Fruit fly (Drosophila melanogaster): ENCODE data around the gene Anp.

DNA sequence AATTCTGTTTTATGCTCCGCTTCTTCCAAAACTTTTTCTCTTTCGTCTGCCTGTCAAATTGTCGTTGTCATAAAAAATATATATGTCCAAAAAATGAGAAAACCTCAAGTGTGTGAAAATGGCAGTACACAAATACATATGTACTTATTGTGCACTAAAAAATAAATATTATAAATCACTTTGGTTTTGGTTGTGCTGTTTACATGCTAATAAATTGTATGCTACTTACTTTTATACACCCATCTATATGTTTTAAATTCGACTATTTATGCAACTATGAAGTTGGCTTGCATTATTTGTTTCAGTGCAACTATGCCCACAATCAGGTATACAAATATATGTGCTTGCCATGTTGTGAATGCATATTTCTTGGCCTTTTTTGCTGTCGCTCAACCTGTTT, 47.8 kb downstream of the Anp start:
- no peak for TF ChIP-seq cnc (optimal IDR thresholded peaks at IDR 0.05)
- TF ChIP-seq CG33017 (tag; optimal IDR thresholded peaks at IDR 0.05), result no peak
- no peak for TF ChIP-seq CG5204 (GFP tag; optimal IDR thresholded peaks at IDR 0.05)
- TF ChIP-seq CG7101 (tag; optimal IDR thresholded peaks at IDR 0.05), result no peak
- no peak for TF ChIP-seq toe (GFP tag; optimal IDR thresholded peaks at IDR 0.05)
- TF ChIP-seq Clk (GFP tag; optimal IDR thresholded peaks at IDR 0.05), result no peak
- no peak for TF ChIP-seq Crg-1 (GFP tag; optimal IDR thresholded peaks at IDR 0.05)
- TF ChIP-seq bab1 (GFP tag; optimal IDR thresholded peaks at IDR 0.05), result no peak
- no peak for TF ChIP-seq CG12768 (GFP tag; optimal IDR thresholded peaks at IDR 0.05)
- TF ChIP-seq cic (GFP tag; optimal IDR thresholded peaks at IDR 0.05), result no peak
